Worm (Caenorhabditis elegans): ENCODE data around the gene F52D10.2.

Gene F52D10.2

DNA sequence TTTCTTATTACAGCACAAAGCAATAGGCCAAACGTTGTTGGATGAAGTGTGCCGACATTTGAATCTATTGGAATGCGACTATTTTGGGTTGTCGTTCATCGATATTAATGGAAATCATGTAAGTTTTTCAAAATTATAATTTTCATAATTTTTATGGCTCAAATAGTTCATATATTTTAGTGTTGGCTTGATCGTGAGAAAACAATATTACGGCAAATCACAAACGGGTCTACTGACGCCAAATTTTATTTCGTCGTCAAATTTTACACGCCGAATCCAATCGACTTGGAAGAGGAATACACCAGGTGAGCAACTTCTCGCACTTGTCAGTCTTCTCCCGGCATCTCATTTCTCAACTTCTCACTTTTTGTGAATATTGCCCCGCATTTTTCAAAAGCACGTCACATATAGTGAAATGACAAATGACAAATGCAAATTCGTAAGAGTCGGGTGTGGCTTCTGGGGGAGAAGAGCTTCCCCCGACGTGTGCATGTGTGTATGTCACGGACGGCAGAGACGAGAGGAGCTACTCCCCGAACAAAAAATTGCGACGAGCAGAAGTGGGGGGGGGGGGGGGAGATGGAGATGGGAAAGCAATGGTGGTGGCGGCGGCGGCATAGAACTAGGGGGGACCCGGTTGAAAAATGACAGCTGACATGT lies 15.0 kb downstream of the F52D10.2 start:
- TF ChIP-seq mxl-3 (GFP tag; optimal IDR thresholded peaks at IDR 0.05) (no peak), nhr-76 (tag; optimal IDR thresholded peaks at IDR 0.05) (no peak), unc-62 (GFP tag; optimal IDR thresholded peaks at IDR 0.05 in 1 of 2) (peak in 1 of 2 experiments; percentile 98), unc-62 (tag; optimal IDR thresholded peaks at IDR 0.05) (no peak), set-16 (GFP tag; IDR thresholded peaks at IDR 0.05) (peak; percentile 76), hmg-1.1 (GFP tag; IDR thresholded peaks at IDR 0.05) (0 out of 2 replicates have a peak, but pooled peaks have one; percentile 38), egl-43 (GFP tag; IDR thresholded peaks at IDR 0.05) (no peak), aha-1 (tag) (peak; percentile 91), daf-8 (GFP tag; IDR thresholded peaks at IDR 0.05) (no peak), tag-97 (GFP tag; IDR thresholded peaks at IDR 0.05) (peak; percentile 76; the same call in 1 of the 2 replicates), hlh-11 (tag; optimal IDR thresholded peaks at IDR 0.05) (peak; percentile 37)

DNA sequence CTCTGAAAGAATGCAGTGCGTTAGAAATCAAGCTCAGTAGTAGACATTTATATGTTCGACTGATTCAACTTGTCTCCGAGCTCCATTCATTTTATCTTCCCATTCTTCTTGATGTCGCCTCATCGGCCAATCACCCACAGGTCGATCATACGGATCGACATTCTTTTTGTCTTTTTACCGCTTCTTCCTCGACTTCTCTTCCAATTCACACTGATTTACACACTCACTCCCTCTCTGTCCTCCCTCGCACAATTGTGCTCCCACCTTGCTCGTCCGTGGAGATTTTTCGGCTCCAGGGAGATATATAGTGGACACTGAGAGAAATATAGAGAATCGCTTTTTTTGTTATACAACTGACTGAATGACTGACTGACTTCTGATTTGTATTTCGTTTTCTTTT lies 17.4 kb downstream of the F52D10.2 start:
- TF ChIP-seq zip-11 (GFP tag; IDR thresholded peaks at IDR 0.05) (no peak), lir-3 (tag; optimal IDR thresholded peaks at IDR 0.05) (no peak), unc-62 (GFP tag; optimal IDR thresholded peaks at IDR 0.05 in 1 of 2) (peak in 1 of 2 experiments; percentile 98), unc-62 (tag; optimal IDR thresholded peaks at IDR 0.05) (no peak), spr-1 (tag; optimal IDR thresholded peaks at IDR 0.05) (no peak), aha-1 (tag) (peak; percentile 82), lim-7 (GFP tag; IDR thresholded peaks at IDR 0.05) (no peak)

DNA sequence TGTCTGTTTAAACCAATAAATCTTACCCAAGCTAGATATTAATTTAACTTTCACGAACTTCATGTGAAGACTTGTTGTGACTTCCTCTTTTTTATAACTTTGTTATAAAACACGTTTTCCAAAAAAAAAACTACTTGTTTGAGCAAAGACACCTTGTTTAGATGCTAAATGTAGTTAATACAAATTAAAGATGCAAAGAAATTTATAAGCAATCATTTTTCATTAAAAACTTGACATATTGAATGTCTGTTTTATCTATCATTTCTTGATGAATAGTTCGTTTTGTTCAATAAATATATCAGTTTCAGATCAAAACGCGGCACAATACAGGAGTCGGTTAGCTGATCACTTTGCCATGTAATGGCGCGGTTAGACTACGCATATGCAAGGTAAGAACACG lies 19.3 kb downstream of the F52D10.2 start, which contains the start of gene frm-3:
frm-3 (plus strand) TSS at position 301 of the 400 bp plus-strand sequence.
- TF ChIP-seq dpl-1 (GFP tag; optimal IDR thresholded peaks at IDR 0.05) = no peak
- peak in 1 of 2 experiments; percentile 49 for TF ChIP-seq unc-62 (GFP tag; optimal IDR thresholded peaks at IDR 0.05 in 1 of 2)
- TF ChIP-seq unc-62 (tag; optimal IDR thresholded peaks at IDR 0.05) = no peak

DNA sequence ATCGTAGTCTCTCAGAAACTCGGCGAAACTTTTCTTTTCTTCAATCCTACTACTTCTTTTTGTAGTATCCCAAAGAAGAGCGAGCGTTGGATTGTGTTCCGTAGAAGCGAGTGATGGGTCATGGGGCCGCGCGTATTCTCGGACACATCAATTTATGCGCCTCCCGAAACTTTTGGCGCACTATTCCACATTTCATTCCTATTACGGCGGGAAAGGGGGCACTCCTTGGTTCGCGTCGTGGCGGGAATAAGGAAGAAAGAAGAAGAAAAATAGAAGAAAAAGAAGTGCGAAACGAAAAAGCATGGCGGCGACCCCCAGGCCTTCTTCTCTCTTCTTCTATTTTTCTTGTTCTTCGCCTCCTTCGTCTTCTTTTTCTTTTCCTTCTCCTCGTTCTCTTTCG lies 19.8 kb downstream of the F52D10.2 start:
- TF ChIP-seq arid-1 (GFP tag; conservative IDR thresholded peaks at IDR 0.05) (no peak), nhr-77 (tag; optimal IDR thresholded peaks at IDR 0.05) (no peak), cey-2 (tag; optimal IDR thresholded peaks at IDR 0.05; ENCODE audit: borderline replicate concordance, insufficient read depth) (no peak), ctbp-1 (GFP tag; IDR thresholded peaks at IDR 0.05) (0 out of 2 replicates have a peak, but pooled peaks have one; percentile 49), Y105C5A.15 (GFP tag; IDR thresholded peaks at IDR 0.05) (no peak), hlh-30 (tag; optimal IDR thresholded peaks at IDR 0.05; ENCODE audit: insufficient read depth) (peak; percentile 47), hmg-1.1 (GFP tag; IDR thresholded peaks at IDR 0.05) (0 out of 2 replicates have a peak, but pooled peaks have one; percentile 16)

DNA sequence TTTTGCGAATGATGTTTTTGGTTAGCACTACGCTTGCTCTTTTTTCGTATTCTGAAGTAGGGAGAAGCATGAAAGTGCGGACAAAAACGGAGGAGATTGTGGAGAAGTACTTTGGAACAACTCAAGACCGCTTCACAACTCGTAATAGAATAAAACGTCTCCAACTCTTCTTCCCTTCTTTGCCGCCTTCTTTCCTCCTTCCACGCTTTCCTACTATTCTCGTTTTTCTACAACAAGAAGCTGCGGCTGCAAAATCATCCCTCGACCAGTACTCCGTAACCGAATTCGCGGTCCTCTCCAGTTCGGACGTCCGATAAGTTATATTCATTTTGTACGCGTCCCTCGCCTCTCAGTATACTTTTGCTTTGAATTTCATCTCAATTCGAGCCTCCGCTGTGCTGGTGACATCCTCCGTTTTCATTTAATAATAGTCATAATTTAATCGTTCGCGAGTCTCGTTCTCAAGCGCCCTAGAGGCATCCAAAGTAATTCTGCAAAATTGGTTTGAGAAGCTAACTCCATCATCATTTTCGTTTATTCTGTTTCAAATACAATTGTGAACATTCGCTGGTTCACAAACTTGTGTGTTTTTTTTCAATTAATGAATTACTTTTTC lies 21.7 kb downstream of the F52D10.2 start:
- TF ChIP-seq tag-97 (GFP tag; IDR thresholded peaks at IDR 0.05) (no peak), ces-1 (GFP tag; optimal IDR thresholded peaks at IDR 0.05) (peak; percentile 23), ZK337.2 (GFP tag; IDR thresholded peaks at IDR 0.05) (no peak), fkh-10 (GFP tag; optimal IDR thresholded peaks at IDR 0.05) (peak; percentile 78), aha-1 (tag) (peak; percentile 50), unc-62 (GFP tag; optimal IDR thresholded peaks at IDR 0.05 in 1 of 2) (peak in 1 of 2 experiments; percentile 6), unc-62 (tag; optimal IDR thresholded peaks at IDR 0.05) (no peak)

DNA sequence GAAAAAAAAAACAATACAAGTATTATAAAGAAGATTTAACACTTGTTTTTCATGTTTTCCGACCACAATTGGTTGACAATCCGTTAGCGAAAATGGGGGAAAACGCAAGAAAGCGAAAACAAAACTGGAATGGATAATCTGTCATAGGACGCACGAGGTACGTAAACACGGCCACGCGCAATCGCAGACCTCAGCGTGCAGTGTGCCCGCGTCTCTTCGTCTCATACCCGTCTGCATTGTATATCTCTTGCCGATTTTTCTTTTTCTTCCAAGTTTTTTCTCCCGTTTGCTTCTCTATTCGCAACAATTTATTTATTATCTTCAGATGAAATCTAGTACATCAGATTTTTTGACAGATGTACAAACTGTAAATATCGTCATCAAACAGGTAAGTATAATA lies 27.9 kb downstream of the F52D10.2 start, which contains the start of gene trpp-9:
trpp-9 (plus strand) TSS at position 261 of the 400 bp plus-strand sequence.
- peak; percentile 77 to 89 for TF ChIP-seq mdl-1 (tag; optimal IDR thresholded peaks at IDR 0.05)
- TF ChIP-seq D1046.2 (GFP tag; IDR thresholded peaks at IDR 0.05) = no peak
- TF ChIP-seq dmd-8 (GFP tag; IDR thresholded peaks at IDR 0.05) = no peak
- TF ChIP-seq ztf-7 (tag; optimal IDR thresholded peaks at IDR 0.05) = peak; percentile 27
- peak; percentile 91 for TF ChIP-seq aha-1 (tag)
- no peak for TF ChIP-seq dmd-9 (GFP tag; IDR thresholded peaks at IDR 0.05)
- peak; percentile 97 for TF ChIP-seq hlh-30 (tag; optimal IDR thresholded peaks at IDR 0.05; ENCODE audit: insufficient read depth)
- TF ChIP-seq hif-1 (tag; optimal IDR thresholded peaks at IDR 0.05) = peak in 1 of 2 experiments; percentile 31
- TF ChIP-seq mxl-3 (GFP tag; optimal IDR thresholded peaks at IDR 0.05) = peak; percentile 76
- no peak for TF ChIP-seq R02D3.7 (tag; optimal IDR thresholded peaks at IDR 0.05)
- peak; percentile 14 for TF ChIP-seq nhr-48 (tag; optimal IDR thresholded peaks at IDR 0.05)
- TF ChIP-seq lin-38 (GFP tag; IDR thresholded peaks at IDR 0.05) = no peak
- TF ChIP-seq nhr-111 (GFP tag; optimal IDR thresholded peaks at IDR 0.05) = no peak
- peak in 1 of 2 experiments; percentile 7 for TF ChIP-seq daf-16 (GFP tag; optimal IDR thresholded peaks at IDR 0.05)
- TF ChIP-seq daf-16 (tag; optimal IDR thresholded peaks at IDR 0.05) = no peak
- peak in 1 of 2 experiments; percentile 96 for TF ChIP-seq unc-62 (GFP tag; optimal IDR thresholded peaks at IDR 0.05 in 1 of 2)
- TF ChIP-seq unc-62 (tag; optimal IDR thresholded peaks at IDR 0.05) = no peak
- TF ChIP-seq dmd-6 (GFP tag; IDR thresholded peaks at IDR 0.05) = peak; percentile 50; the same call in 1 of the 2 replicates

All from whole organism, L4 larva.